Worm (Caenorhabditis elegans) whole organism, young adult: ENCODE data around the gene spl-3.

ENCODE experiments used
- C17E4.6 ChIP-seq: fragments of 200-800 bp; sonication (Bioruptor generic); IDR thresholded peaks from 2 replicates; pipeline ENCODE4 v1.3.6; 2022; ENCODE audit warnings: missing genetic modification reagents, missing genetic modification characterization, missing compliant biosample characterization
- F33H1.4 ChIP-seq: fragments of 200-800 bp; sonication (Bioruptor generic); IDR thresholded peaks from 2 replicates; pipeline ENCODE4 v1.3.6; 2022; ENCODE audit warnings: missing genetic modification reagents, missing genetic modification characterization, missing compliant biosample characterization
- F37B4.10 ChIP-seq: fragments of 200-800 bp; sonication (Bioruptor generic); IDR thresholded peaks from 2 replicates; pipeline ENCODE4 v1.3.6; 2022; ENCODE audit warnings: missing genetic modification characterization, missing compliant biosample characterization
- F39B2.1 ChIP-seq: fragments of 200-800 bp; sonication (Bioruptor generic); IDR thresholded peaks from 2 replicates; pipeline ENCODE4 v1.3.6; 2022; ENCODE audit warnings: missing genetic modification reagents, missing genetic modification characterization, missing compliant biosample characterization
- F55B11.4 ChIP-seq: sonication (generic microtip); optimal IDR thresholded peaks from 2 replicates; lab custom pipeline; 2016; ENCODE audit warnings: missing compliant biosample characterization, missing genetic modification characterization, borderline replicate concordance; ENCODE audit not compliant: insufficient read depth
- F57C9.4 ChIP-seq: sonication (generic microtip); optimal IDR thresholded peaks from 2 replicates; lab custom pipeline; 2017; ENCODE audit warnings: mild to moderate bottlenecking, missing genetic modification characterization, missing compliant biosample characterization
- Y95B8A.8 ChIP-seq: fragments of 200-800 bp; sonication (Bioruptor generic); IDR thresholded peaks from 2 replicates; pipeline ENCODE4 v1.3.6; 2022; ENCODE audit warnings: missing genetic modification reagents, missing genetic modification characterization, missing compliant biosample characterization
- athp-1 ChIP-seq: sonication (generic microtip); optimal IDR thresholded peaks from 2 replicates; lab custom pipeline; 2017; ENCODE audit warnings: mild to moderate bottlenecking, missing genetic modification characterization, missing compliant biosample characterization
- attf-5 ChIP-seq: fragments of 200-800 bp; sonication (Bioruptor generic); optimal IDR thresholded peaks from 2 replicates; lab custom pipeline; 2018; ENCODE audit warnings: mild to moderate bottlenecking, missing genetic modification characterization, missing compliant biosample characterization
- attf-6 ChIP-seq: fragments of 200-800 bp; sonication (Bioruptor generic); IDR thresholded peaks from 2 replicates; pipeline ENCODE4 v1.3.6; 2022; ENCODE audit warnings: missing genetic modification reagents, missing genetic modification characterization, missing compliant biosample characterization
- cebp-1 ChIP-seq, 2 experiments: fragments of 200-800 bp in 1 of 2; sonication (Bioruptor generic) in 1 of 2; sonication (generic microtip) in 1 of 2; IDR thresholded peaks in 1 of 2; optimal IDR thresholded peaks in 1 of 2; 2 replicates each; pipeline versions ENCODE4 v1.3.6 to Lab custom; 2017 to 2022; ENCODE audit warnings: missing compliant biosample characterization in 2 of 2, missing genetic modification characterization in 2 of 2, mild to moderate bottlenecking in 1 of 2, missing genetic modification reagents in 1 of 2, moderate library complexity in 1 of 2
- ceh-100 ChIP-seq: fragments of 200-800 bp; sonication (Bioruptor generic); IDR thresholded peaks from 2 replicates; pipeline ENCODE4 v1.3.6; 2022; ENCODE audit warnings: missing genetic modification reagents, missing genetic modification characterization, missing compliant biosample characterization
- egrh-3 ChIP-seq: fragments of 200-800 bp; sonication (Bioruptor generic); IDR thresholded peaks from 2 replicates; pipeline ENCODE4 v1.3.6; 2022; ENCODE audit warnings: missing genetic modification reagents, missing genetic modification characterization, missing compliant biosample characterization
- gei-17 ChIP-seq: fragments of 200-800 bp; sonication (Bioruptor generic); optimal IDR thresholded peaks from 2 replicates; lab custom pipeline; 2018; ENCODE audit warnings: mild to moderate bottlenecking, missing genetic modification characterization, missing compliant biosample characterization
- him-1 ChIP-seq: sonication (generic microtip); optimal IDR thresholded peaks from 2 replicates; lab custom pipeline; 2016; ENCODE audit warnings: missing genotype, missing genetic modification reagents, missing genetic modification characterization, missing compliant biosample characterization
- hmg-1.2 ChIP-seq: fragments of 200-800 bp; sonication (Bioruptor generic); IDR thresholded peaks from 2 replicates; pipeline ENCODE4 v1.3.6; 2022; ENCODE audit warnings: missing genetic modification reagents, missing genetic modification characterization, missing compliant biosample characterization
- hsf-1 ChIP-seq: fragments of 200-800 bp; sonication (Bioruptor generic); IDR thresholded peaks from 2 replicates; pipeline ENCODE4 v1.3.6; 2022; ENCODE audit warnings: missing genetic modification reagents, missing genetic modification characterization, missing compliant biosample characterization
- lsl-1 ChIP-seq: fragments of 200-800 bp; sonication (Bioruptor generic); optimal IDR thresholded peaks from 2 replicates; lab custom pipeline; 2018; ENCODE audit warnings: mild to moderate bottlenecking, missing genetic modification characterization, moderate library complexity, missing compliant biosample characterization
- mes-4 ChIP-seq: sonication (generic microtip); optimal IDR thresholded peaks from 2 replicates; lab custom pipeline; 2016; ENCODE audit warnings: missing genotype, missing genetic modification characterization, missing compliant biosample characterization
- nhr-120 ChIP-seq: fragments of 200-800 bp; sonication (Bioruptor generic); IDR thresholded peaks from 2 replicates; pipeline ENCODE4 v1.3.6; 2022; ENCODE audit warnings: missing genetic modification characterization, missing compliant biosample characterization
- nhr-27 ChIP-seq: fragments of 200-800 bp; sonication (Bioruptor generic); optimal IDR thresholded peaks from 2 replicates; lab custom pipeline; 2018; ENCODE audit warnings: mild to moderate bottlenecking, missing genetic modification characterization, moderate library complexity, missing compliant biosample characterization
- nhr-80 ChIP-seq: sonication (generic microtip); optimal IDR thresholded peaks from 2 replicates; lab custom pipeline; 2016; ENCODE audit warnings: missing genetic modification characterization, missing compliant biosample characterization
- pbrm-1 ChIP-seq: fragments of 200-800 bp; sonication (Bioruptor generic); IDR thresholded peaks from 2 replicates; pipeline ENCODE4 v1.3.6; 2022; ENCODE audit warnings: missing genetic modification reagents, missing genetic modification characterization, missing compliant biosample characterization
- rpc-1 ChIP-seq, 2 experiments: fragments of 150-350 bp in 1 of 2; sonication (generic microtip) in 1 of 2; optimal IDR thresholded peaks; 2 replicates each; lab custom pipeline; 2014 to 2018; ENCODE audit warnings: missing biosample characterization in 1 of 2, missing genetic modification characterization in 1 of 2, missing genetic modification reagents in 1 of 2, missing genotype in 1 of 2
- sdz-38 ChIP-seq: sonication (generic microtip); optimal IDR thresholded peaks from 2 replicates; lab custom pipeline; 2016; ENCODE audit warnings: missing genotype, missing genetic modification characterization, missing compliant biosample characterization
- tbp1 ChIP-seq: fragments of 200-800 bp; sonication (Bioruptor generic); optimal IDR thresholded peaks from 2 replicates; lab custom pipeline; 2018; ENCODE audit warnings: mild to moderate bottlenecking, missing genetic modification characterization, missing compliant biosample characterization
- tbx-9 ChIP-seq: sonication (generic microtip); optimal IDR thresholded peaks from 2 replicates; lab custom pipeline; 2016; ENCODE audit warnings: borderline replicate concordance, missing genetic modification characterization, inconsistent platforms, missing compliant biosample characterization
- zim-3 ChIP-seq: sonication (generic microtip); optimal IDR thresholded peaks from 2 replicates; lab custom pipeline; 2017; ENCODE audit warnings: mild to moderate bottlenecking, missing genetic modification characterization, moderate library complexity, missing compliant biosample characterization
- ztf-18 ChIP-seq: sonication (generic microtip); optimal IDR thresholded peaks from 2 replicates; lab custom pipeline; 2016; ENCODE audit warnings: missing genotype, mild to moderate bottlenecking, missing genetic modification characterization, missing compliant biosample characterization
- ztf-28 ChIP-seq: fragments of 200-800 bp; sonication (Bioruptor generic); IDR thresholded peaks from 2 replicates; pipeline ENCODE4 v1.3.6; 2022; ENCODE audit warnings: missing genetic modification reagents, missing genetic modification characterization, missing compliant biosample characterization
- ztf-6 ChIP-seq: fragments of 200-800 bp; sonication (Bioruptor generic); IDR thresholded peaks from 2 replicates; pipeline ENCODE4 v1.3.6; 2022; ENCODE audit warnings: missing genetic modification reagents, missing genetic modification characterization, missing compliant biosample characterization

The spl-3 gene

ce11 chrIV:1192765-1193164, at the start of gene spl-3:
Gene spl-3, plus strand, starts transcription at chrIV:1193065.
- TF ChIP-seq pbrm-1 (no peak), nhr-27 (tag; lab: Kevin White, UChicago) (no peak)

ce11 chrIV:1147594-1147993, 45.3 kb upstream of the spl-3 start:
- TF ChIP-seq attf-6: no peak
- TF ChIP-seq sdz-38 (tag; lab: Kevin White, UChicago): no peak
- peak; percentile 71 for TF ChIP-seq nhr-80 (tag; lab: Kevin White, UChicago)
- TF ChIP-seq, all 124 proteins: peak for 1

- TF ChIP-seq F55B11.4 (tag; lab: Kevin White, UChicago): no peak
- TF ChIP-seq zim-3 (tag; lab: Kevin White, UChicago): no peak
- no peak for TF ChIP-seq ztf-28 (GFP tag; lab: Robert Waterston, UW)
- TF ChIP-seq nhr-80 (tag; lab: Kevin White, UChicago): peak; percentile 39
- TF ChIP-seq nhr-120: no peak
- no peak for TF ChIP-seq F57C9.4
- TF ChIP-seq ztf-18 (tag; lab: Kevin White, UChicago): no peak
- TF ChIP-seq rpc-1 (optimal IDR thresholded peaks at IDR 0.05; lab: Kevin White, UChicago): peak; percentile 8
- TF ChIP-seq rpc-1 (tag; optimal IDR thresholded peaks at IDR 0.05; lab: Kevin White, UChicago): peak; percentile 61
- TF ChIP-seq Y95B8A.8 (GFP tag; lab: Robert Waterston, UW): no peak
- TF ChIP-seq tbp1: peak; percentile 42
Observed at ce11 chrIV:1148425-1149151, 44.3 kb upstream of the spl-3 start.

- TF ChIP-seq hsf-1 (GFP tag; lab: Robert Waterston, UW): peak; percentile 92
Observed at ce11 chrIV:1153695-1154094, 39.2 kb upstream of the spl-3 start.

- TF ChIP-seq hmg-1.2 (GFP tag; lab: Robert Waterston, UW) (peak; percentile 29; the same call in 1 of the 2 replicates), ceh-100 (GFP tag; lab: Robert Waterston, UW) (no peak), tbp1 (no peak), F37B4.10 (GFP tag; lab: Robert Waterston, UW) (no peak), ztf-6 (no peak), egrh-3 (GFP tag; lab: Robert Waterston, UW) (no peak), mes-4 (tag; lab: Kevin White, UChicago) (no peak), F39B2.1 (no peak)
Observed at ce11 chrIV:1155206-1155605, 37.7 kb upstream of the spl-3 start.

- TF ChIP-seq lsl-1 (GFP tag; lab: Kevin White, UChicago) (no peak), attf-6 (no peak), athp-1 (tag; lab: Kevin White, UChicago) (no peak), him-1 (no peak), hmg-1.2 (GFP tag; lab: Robert Waterston, UW) (no peak), attf-5 (GFP tag; lab: Kevin White, UChicago) (no peak), gei-17 (GFP tag; lab: Kevin White, UChicago) (no peak), C17E4.6 (GFP tag; lab: Robert Waterston, UW) (no peak), cebp-1 (GFP tag; IDR thresholded peaks at IDR 0.05; lab: Robert Waterston, UW) (no peak), cebp-1 (tag; optimal IDR thresholded peaks at IDR 0.05; lab: Kevin White, UChicago) (no peak), mes-4 (tag; lab: Kevin White, UChicago) (no peak), F33H1.4 (no peak), tbx-9 (no peak)
Observed at ce11 chrIV:1157928-1158327, 34.9 kb upstream of the spl-3 start, which contains the start of gene C50A2.3. Gene C50A2.3, minus strand, starts transcription at chrIV:1158028.
